Worm (Caenorhabditis elegans): ENCODE results near the gene snt-2.

Gene snt-2

DNA sequence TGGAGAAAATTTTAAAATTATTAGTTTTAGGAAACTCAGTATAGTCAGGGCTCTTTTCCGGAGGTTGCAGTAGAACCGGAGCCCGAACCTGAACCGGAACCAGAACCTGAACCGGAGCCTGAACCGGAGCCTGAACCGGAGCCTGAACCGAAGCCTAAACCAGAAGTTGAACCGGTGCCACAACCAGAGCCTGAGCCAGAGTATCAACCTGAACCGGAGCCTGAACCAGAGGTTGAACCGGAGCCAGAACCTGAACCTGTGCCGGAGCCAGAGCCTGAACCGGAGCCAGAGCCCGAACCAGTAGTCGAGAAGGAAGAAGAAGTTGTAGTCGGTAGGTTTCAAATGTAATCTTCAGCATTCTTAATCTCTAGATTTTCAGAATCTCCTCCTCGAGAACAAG, 25.0 kb downstream of the snt-2 start:
- TF ChIP-seq sox-4 (tag; optimal IDR thresholded peaks at IDR 0.05), result no peak
- no peak for TF ChIP-seq blmp-1 (tag; optimal IDR thresholded peaks at IDR 0.05)
- TF ChIP-seq fkh-4 (tag; optimal IDR thresholded peaks at IDR 0.05; ENCODE audit: borderline replicate concordance), result no peak
- no peak for TF ChIP-seq ceh-82 (tag; optimal IDR thresholded peaks at IDR 0.05)
- peak; percentile 17 for TF ChIP-seq ceh-8 (GFP tag; optimal IDR thresholded peaks at IDR 0.05)

DNA sequence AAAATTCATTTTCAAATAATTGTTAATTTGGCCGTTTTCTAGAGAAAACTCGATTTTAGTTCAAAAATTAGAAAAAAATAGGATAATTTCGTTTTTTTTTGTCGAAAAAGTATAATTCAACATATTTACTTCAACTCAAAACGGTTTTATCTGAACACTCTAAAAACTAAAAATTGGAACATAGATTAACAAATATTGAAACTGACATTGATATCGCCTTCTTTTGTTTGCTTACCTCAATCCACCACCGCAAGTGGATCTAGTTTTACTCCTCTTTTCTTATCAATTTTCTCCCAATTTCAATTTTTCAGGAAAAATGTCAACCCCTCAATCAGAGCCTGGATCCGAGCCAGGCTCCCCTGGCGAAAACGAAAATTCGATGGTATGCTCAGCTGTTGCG, 28.6 kb downstream of the snt-2 start, which contains the start of gene ptl-1:
ptl-1 (plus strand) TSS at position 301 of the 400 bp plus-strand sequence.
- TF ChIP-seq nhr-47 (tag; optimal IDR thresholded peaks at IDR 0.05), result no peak
- no peak for TF ChIP-seq mep-1 (tag; optimal IDR thresholded peaks at IDR 0.05)
- no peak for TF ChIP-seq lin-13 (GFP tag; optimal IDR thresholded peaks at IDR 0.05)
- no peak for TF ChIP-seq nhr-11 (tag; optimal IDR thresholded peaks at IDR 0.05)
- no peak for TF ChIP-seq nhr-90 (tag; optimal IDR thresholded peaks at IDR 0.05; ENCODE audit: poor library complexity)
- TF ChIP-seq aly-2 (tag; optimal IDR thresholded peaks at IDR 0.05), result no peak
- TF ChIP-seq grh-1 (GFP tag; IDR thresholded peaks at IDR 0.05), result no peak

ce11 chrIII:764404-764803, 29.1 kb downstream of the snt-2 start:
- TF ChIP-seq swsn-7 (tag; optimal IDR thresholded peaks at IDR 0.05), result peak; percentile 38
- no peak for TF ChIP-seq ets-5 (GFP tag; IDR thresholded peaks at IDR 0.05)
- no peak for TF ChIP-seq lin-13 (GFP tag; optimal IDR thresholded peaks at IDR 0.05)
- TF ChIP-seq lsy-2 (tag; optimal IDR thresholded peaks at IDR 0.05), result peak in 1 of 2 experiments; percentile 21
- TF ChIP-seq mep-1 (tag; optimal IDR thresholded peaks at IDR 0.05), result peak; percentile 20
- peak; percentile 49 for TF ChIP-seq egl-13 (tag; optimal IDR thresholded peaks at IDR 0.05)
- TF ChIP-seq lin-14 (GFP tag; optimal IDR thresholded peaks at IDR 0.05), result peak; percentile 88
- TF ChIP-seq nhr-19 (GFP tag; conservative IDR thresholded peaks at IDR 0.05), result no peak
- peak in 2 of 3 experiments; percentile 10 to 60 for TF ChIP-seq ceh-82 (tag; optimal IDR thresholded peaks at IDR 0.05)
- peak; percentile 78 for TF ChIP-seq unc-86 (tag; optimal IDR thresholded peaks at IDR 0.05)
- peak; percentile 58 for TF ChIP-seq fkh-10 (GFP tag; optimal IDR thresholded peaks at IDR 0.05)
- TF ChIP-seq rnt-1 (tag; optimal IDR thresholded peaks at IDR 0.05), result no peak
- TF ChIP-seq nhr-11 (tag; optimal IDR thresholded peaks at IDR 0.05), result no peak
- TF ChIP-seq snpc-4 (tag; optimal IDR thresholded peaks at IDR 0.05), result peak; percentile 16
- peak; percentile 13 for TF ChIP-seq dsc-1 (tag; optimal IDR thresholded peaks at IDR 0.05)
- TF ChIP-seq nhr-47 (tag; optimal IDR thresholded peaks at IDR 0.05), result peak; percentile 51
- TF ChIP-seq fkh-8 (tag; optimal IDR thresholded peaks at IDR 0.05), result peak; percentile 89
- TF ChIP-seq snu-23 (GFP tag; optimal IDR thresholded peaks at IDR 0.05), result peak; percentile 2
- TF ChIP-seq isw-1 (GFP tag; IDR thresholded peaks at IDR 0.05), result peak; percentile 26; the same call in 1 of the 2 replicates
- TF ChIP-seq irx-1 (tag; optimal IDR thresholded peaks at IDR 0.05), result no peak
- no peak for TF ChIP-seq aha-1 (tag; optimal IDR thresholded peaks at IDR 0.05)
- TF ChIP-seq lin-35 (GFP tag; optimal IDR thresholded peaks at IDR 0.05), result peak in 1 of 2 experiments; percentile 15
- TF ChIP-seq lin-39 (tag; optimal IDR thresholded peaks at IDR 0.05), result no peak
- peak; percentile 62 for TF ChIP-seq nhr-71 (tag; optimal IDR thresholded peaks at IDR 0.05)
- TF ChIP-seq tbx-2 (tag; optimal IDR thresholded peaks at IDR 0.05), result peak; percentile 11

ce11 chrIII:762508-762907, 31.0 kb downstream of the snt-2 start:
- peak; percentile 85 for TF ChIP-seq dsc-1 (tag; optimal IDR thresholded peaks at IDR 0.05)
- no peak for TF ChIP-seq lin-13 (GFP tag; optimal IDR thresholded peaks at IDR 0.05)

DNA sequence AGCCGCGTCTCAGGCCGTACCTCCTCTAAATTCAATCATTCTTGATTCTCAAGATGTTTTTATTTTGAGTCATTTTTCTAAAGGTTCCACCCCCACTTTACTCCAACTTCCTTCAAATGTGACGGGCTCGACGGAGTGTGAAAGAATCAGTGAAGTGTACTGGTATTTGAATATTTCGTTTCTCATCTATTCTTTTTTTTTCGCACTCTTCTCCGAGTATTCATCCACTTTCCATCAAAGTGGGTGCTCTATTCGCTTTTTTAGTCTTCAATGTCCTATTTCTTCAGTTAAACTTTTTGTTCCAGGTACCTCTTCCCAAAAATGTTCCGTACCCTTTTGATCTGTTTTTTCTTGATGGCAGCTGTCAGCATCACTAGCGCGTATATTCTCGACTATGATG, 32.1 kb downstream of the snt-2 start, which contains the start of gene nlp-52:
nlp-52 (plus strand) TSS at position 301 of the 400 bp plus-strand sequence.
- TF ChIP-seq ets-5 (GFP tag; IDR thresholded peaks at IDR 0.05) (no peak), zag-1 (tag; optimal IDR thresholded peaks at IDR 0.05) (no peak), nhr-28 (tag; optimal IDR thresholded peaks at IDR 0.05) (no peak), skn-1 (tag; optimal IDR thresholded peaks at IDR 0.05) (no peak), lin-39 (tag; optimal IDR thresholded peaks at IDR 0.05) (no peak), pqm-1 (tag; optimal IDR thresholded peaks at IDR 0.05) (no peak), C04F5.9 (tag; optimal IDR thresholded peaks at IDR 0.05) (no peak), hlh-4 (tag; optimal IDR thresholded peaks at IDR 0.05) (no peak), aha-1 (tag; optimal IDR thresholded peaks at IDR 0.05) (no peak), tlp-1 (tag; optimal IDR thresholded peaks at IDR 0.05) (no peak)
